Fruit fly (Drosophila melanogaster): Measurements from ENCODE around the gene GCS2alpha.
"Not testable (repeated sequence)": the region's sequence is repeated elsewhere in the genome, so short reads cannot be mapped to it uniquely, and the experiment has no call there.

- not testable (repeated sequence) for TF ChIP-seq ttk, insv, psq (optimal IDR thresholded peaks at IDR 0.05)
Measured at dm6 chrX:21617517-21617916, 12.5 kb upstream of the GCS2alpha start, which contains the start of gene CG32857.

Data from Kc167 (cell line).